Fruit fly (Drosophila melanogaster) whole organism, prepupa: ENCODE data around the gene mAChR-B.
"Not testable (repeated sequence)": the region's sequence is repeated elsewhere in the genome, so short reads cannot be mapped to it uniquely, and the experiment has no call there.

Source experiments
- CG10631 ChIP-seq: fragments of 200-800 bp; sonication (Bioruptor generic); optimal IDR thresholded peaks from 2 replicates; lab custom pipeline; 2016; ENCODE audit warnings: missing biosample characterization, missing genetic modification characterization
- CG1621 ChIP-seq: fragments of 200-800 bp; sonication (Bioruptor generic); optimal IDR thresholded peaks from 3 replicates; lab custom pipeline; 2018; ENCODE audit warnings: missing biosample characterization, mild to moderate bottlenecking, missing genetic modification characterization
- CG3919 ChIP-seq: fragments of 200-800 bp; sonication (Bioruptor generic); optimal IDR thresholded peaks from 3 replicates; lab custom pipeline; 2016; ENCODE audit warnings: missing biosample characterization, missing genetic modification characterization
- CG4318 ChIP-seq: fragments of 200-800 bp; sonication (Bioruptor generic); optimal IDR thresholded peaks from 3 replicates; lab custom pipeline; 2017; ENCODE audit warnings: missing biosample characterization, mild to moderate bottlenecking, missing genetic modification characterization
- CG6163 ChIP-seq: fragments of 200-800 bp; sonication (Bioruptor generic); IDR thresholded peaks from 3 replicates; pipeline ENCODE4 v1.3.6; 2022; ENCODE audit warnings: missing biosample characterization, missing genetic modification characterization
- CG6808 ChIP-seq: fragments of 200-800 bp; sonication (Bioruptor generic); optimal IDR thresholded peaks from 3 replicates; lab custom pipeline; 2017; ENCODE audit warnings: missing biosample characterization, missing genetic modification characterization, mild to moderate bottlenecking, moderate library complexity, missing genetic modification reagents
- achi ChIP-seq: fragments of 200-800 bp; sonication (Bioruptor generic); optimal IDR thresholded peaks from 3 replicates; lab custom pipeline; 2016; ENCODE audit warnings: missing biosample characterization, missing genetic modification characterization
- acj6 ChIP-seq: fragments of 200-800 bp; sonication (Bioruptor generic); optimal IDR thresholded peaks from 3 replicates; lab custom pipeline; 2016; ENCODE audit warnings: missing biosample characterization, missing genetic modification characterization
- cyc ChIP-seq: fragments of 200-800 bp; sonication (Bioruptor generic); optimal IDR thresholded peaks from 3 replicates; lab custom pipeline; 2016; ENCODE audit warnings: missing biosample characterization, missing genetic modification characterization
- esn ChIP-seq: fragments of 200-800 bp; sonication (Bioruptor generic); optimal IDR thresholded peaks from 2 replicates; lab custom pipeline; 2016; ENCODE audit warnings: missing biosample characterization, mild to moderate bottlenecking, missing genetic modification characterization, moderate library complexity
- net ChIP-seq: fragments of 200-800 bp; sonication (Bioruptor generic); optimal IDR thresholded peaks from 3 replicates; lab custom pipeline; 2016; ENCODE audit warnings: missing biosample characterization, missing genetic modification characterization
- topi ChIP-seq: fragments of 200-800 bp; sonication (Bioruptor generic); optimal IDR thresholded peaks from 3 replicates; lab custom pipeline; 2016; ENCODE audit warnings: missing biosample characterization, missing genetic modification characterization

dm6 chr3R:8048867-8049266 lies 10.2 kb upstream of the mAChR-B start, which contains the start of gene CG43618:
- not testable (repeated sequence) for TF ChIP-seq topi (GFP tag; lab: Kevin White, UChicago); CG6163 (GFP tag; lab: Robert Waterston, UW); acj6 (GFP tag; lab: Kevin White, UChicago); cyc; net (GFP tag; lab: Kevin White, UChicago); CG1621 (tag; lab: Kevin White, UChicago); CG6808 (GFP tag; lab: Kevin White, UChicago); CG4318 (GFP tag; lab: Kevin White, UChicago); CG10631 (GFP tag; lab: Kevin White, UChicago); CG3919 (GFP tag; lab: Kevin White, UChicago); achi (GFP tag; lab: Kevin White, UChicago); esn (GFP tag; lab: Kevin White, UChicago)
